Worm (Caenorhabditis elegans): ENCODE results near the gene H40L08.7.

DNA sequence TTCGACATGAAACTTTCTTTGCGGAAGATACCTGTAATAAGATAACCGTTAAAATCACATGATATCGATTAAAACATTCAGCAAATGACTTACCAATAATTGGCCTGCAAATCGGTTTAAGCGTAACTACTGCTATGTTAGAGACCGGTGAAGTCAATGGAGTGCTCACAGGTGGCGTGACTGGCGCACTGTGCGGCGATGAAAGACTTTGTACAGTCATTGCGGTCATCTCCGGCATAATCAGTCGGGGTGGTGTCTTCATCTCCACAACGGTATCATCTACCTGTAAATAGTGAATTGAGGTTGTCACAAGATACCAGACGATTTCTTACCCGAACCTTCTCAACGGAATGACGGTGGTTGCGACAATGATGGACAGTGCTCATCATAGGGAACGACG is 635 bp downstream of the H40L08.7 start:
- no peak for TF ChIP-seq pha-4 (tag; optimal IDR thresholded peaks at IDR 0.05)
- TF ChIP-seq elt-3 (tag; optimal IDR thresholded peaks at IDR 0.05), result no peak
- no peak for TF ChIP-seq lsy-2 (tag; optimal IDR thresholded peaks at IDR 0.05)
- TF ChIP-seq nhr-2 (tag; optimal IDR thresholded peaks at IDR 0.05), result no peak
- no peak for TF ChIP-seq nhr-12 (tag; optimal IDR thresholded peaks at IDR 0.05)
- no peak for TF ChIP-seq nhr-237 (tag; optimal IDR thresholded peaks at IDR 0.05)
- TF ChIP-seq flh-1 (GFP tag; optimal IDR thresholded peaks at IDR 0.05), result no peak
- TF ChIP-seq mep-1 (tag; optimal IDR thresholded peaks at IDR 0.05), result no peak
- TF ChIP-seq elt-1 (tag; optimal IDR thresholded peaks at IDR 0.05; ENCODE audit: borderline replicate concordance, insufficient read depth), result no peak
- no peak for TF ChIP-seq ztf-11 (tag; optimal IDR thresholded peaks at IDR 0.05)
- no peak for TF ChIP-seq snpc-4 (tag; optimal IDR thresholded peaks at IDR 0.05)
- TF ChIP-seq unc-39 (tag; optimal IDR thresholded peaks at IDR 0.05), result no peak
- no peak for TF ChIP-seq ces-1 (GFP tag; optimal IDR thresholded peaks at IDR 0.05)
